Worm (Caenorhabditis elegans) whole organism, L1 larva: ENCODE data around the gene ZC13.10.

Experiments used
- C04F5.9 ChIP-seq: sonication (generic microtip); optimal IDR thresholded peaks from 2 replicates; lab custom pipeline; 2016; ENCODE audit warnings: missing genetic modification characterization, missing compliant biosample characterization
- C34B4.2 ChIP-seq: sonication (generic microtip); optimal IDR thresholded peaks from 2 replicates; lab custom pipeline; 2017; ENCODE audit warnings: mild to moderate bottlenecking, missing genetic modification characterization, missing compliant biosample characterization
- F16B12.6 ChIP-seq: fragments of 150-350 bp; optimal IDR thresholded peaks from 2 replicates; lab custom pipeline; 2014; ENCODE audit warnings: missing biosample characterization, missing genetic modification characterization
- aha-1 ChIP-seq: fragments of 150-350 bp; optimal IDR thresholded peaks from 2 replicates; lab custom pipeline; 2014; ENCODE audit warnings: missing biosample characterization, missing genetic modification characterization
- aly-2 ChIP-seq: fragments of 150-350 bp; optimal IDR thresholded peaks from 2 replicates; lab custom pipeline; 2014; ENCODE audit warnings: missing biosample characterization, missing genetic modification characterization
- ama-1 ChIP-seq: fragments of 150-350 bp; optimal IDR thresholded peaks from 2 replicates; lab custom pipeline; 2014
- blmp-1 ChIP-seq: fragments of 150-350 bp; optimal IDR thresholded peaks from 2 replicates; lab custom pipeline; 2014; ENCODE audit warnings: missing biosample characterization, missing genetic modification characterization
- ceh-63 ChIP-seq: fragments of 200-800 bp; sonication (Bioruptor generic); optimal IDR thresholded peaks from 2 replicates; lab custom pipeline; 2018; ENCODE audit warnings: mild to moderate bottlenecking, missing genetic modification characterization, missing compliant biosample characterization
- ceh-88 ChIP-seq: fragments of 200-800 bp; sonication (Bioruptor generic); IDR thresholded peaks from 2 replicates; pipeline ENCODE4 v1.3.6; 2022; ENCODE audit warnings: missing genetic modification characterization, missing compliant biosample characterization
- ces-1 ChIP-seq: fragments of 150-350 bp; optimal IDR thresholded peaks from 2 replicates; lab custom pipeline; 2014; ENCODE audit warnings: missing biosample characterization, missing genetic modification reagents, missing genetic modification characterization
- efl-1 ChIP-seq, 4 experiments: fragments of 150-350 bp; optimal IDR thresholded peaks in 3 of 4; peaks in 1 of 4; 1 replicate in 1 of 4; 2 replicates in 3 of 4; lab custom pipeline; 2014; ENCODE audit warnings: missing biosample characterization in 2 of 4, missing genetic modification characterization in 2 of 4, missing genetic modification reagents in 2 of 4
- efl-3 ChIP-seq: fragments of 200-800 bp; sonication (Bioruptor generic); optimal IDR thresholded peaks from 2 replicates; lab custom pipeline; 2018; ENCODE audit warnings: mild to moderate bottlenecking, missing genetic modification characterization, missing compliant biosample characterization
- egl-27 ChIP-seq, 2 experiments: fragments of 150-350 bp in 1 of 2; sonication (generic microtip); optimal IDR thresholded peaks; 3 replicates each; lab custom pipeline; 2017 to 2018; ENCODE audit warnings: missing biosample characterization in 2 of 2, missing genetic modification characterization in 2 of 2, missing genetic modification reagents in 2 of 2
- fkh-10 ChIP-seq: sonication (generic microtip); optimal IDR thresholded peaks from 2 replicates; lab custom pipeline; 2017; ENCODE audit warnings: missing biosample characterization, missing genetic modification reagents, missing genetic modification characterization
- fos-1 ChIP-seq: fragments of 150-350 bp; optimal IDR thresholded peaks from 2 replicates; lab custom pipeline; 2014; ENCODE audit warnings: missing biosample characterization, missing genetic modification characterization
- grh-1 ChIP-seq: fragments of 200-800 bp; sonication (Bioruptor generic); IDR thresholded peaks from 2 replicates; pipeline ENCODE4 v1.3.6; 2022; ENCODE audit warnings: missing genetic modification reagents, missing genetic modification characterization, missing compliant biosample characterization
- hlh-17 ChIP-seq: fragments of 200-800 bp; sonication (Bioruptor generic); optimal IDR thresholded peaks from 2 replicates; lab custom pipeline; 2018; ENCODE audit warnings: missing genetic modification characterization, mild to moderate bottlenecking, missing compliant biosample characterization, moderate library complexity, borderline replicate concordance
- hlh-4 ChIP-seq: sonication (generic microtip); optimal IDR thresholded peaks from 2 replicates; lab custom pipeline; 2016; ENCODE audit warnings: mild to moderate bottlenecking, missing genetic modification characterization, missing compliant biosample characterization
- hpl-2 ChIP-seq: fragments of 150-350 bp; optimal IDR thresholded peaks from 2 replicates; lab custom pipeline; 2014; ENCODE audit warnings: missing biosample characterization, missing genetic modification reagents, missing genetic modification characterization
- isw-1 ChIP-seq: fragments of 200-800 bp; sonication (Bioruptor generic); IDR thresholded peaks from 2 replicates; pipeline ENCODE4 v1.3.6; 2022; ENCODE audit warnings: missing genetic modification characterization, missing compliant biosample characterization
- lin-13 ChIP-seq: fragments of 150-350 bp; optimal IDR thresholded peaks from 2 replicates; lab custom pipeline; 2014; ENCODE audit warnings: missing biosample characterization, missing genetic modification reagents, missing genetic modification characterization
- lin-14 ChIP-seq: fragments of 200-800 bp; sonication (Bioruptor generic); optimal IDR thresholded peaks from 2 replicates; lab custom pipeline; 2018; ENCODE audit warnings: mild to moderate bottlenecking, missing genetic modification characterization, moderate library complexity, missing compliant biosample characterization
- lin-15B ChIP-seq: fragments of 150-350 bp; sonication (generic microtip); optimal IDR thresholded peaks from 3 replicates; lab custom pipeline; 2014; ENCODE audit warnings: missing biosample characterization, missing genetic modification characterization
- lin-35 ChIP-seq, 2 experiments: fragments of 150-350 bp; optimal IDR thresholded peaks; 2 replicates each; lab custom pipeline; 2014; ENCODE audit warnings: missing biosample characterization in 2 of 2, missing genetic modification characterization in 2 of 2, missing genetic modification reagents in 2 of 2
- lir-3 ChIP-seq: sonication (generic microtip); optimal IDR thresholded peaks from 2 replicates; lab custom pipeline; 2016; ENCODE audit warnings: mild to moderate bottlenecking, missing genetic modification characterization, moderate library complexity, missing compliant biosample characterization; ENCODE audit not compliant: poor library complexity
- mef-2 ChIP-seq: fragments of 150-350 bp; optimal IDR thresholded peaks from 2 replicates; lab custom pipeline; 2014; ENCODE audit warnings: missing biosample characterization, missing genetic modification characterization
- nhr-12 ChIP-seq: sonication (generic microtip); optimal IDR thresholded peaks from 2 replicates; lab custom pipeline; 2017; ENCODE audit warnings: missing biosample characterization, missing genetic modification characterization
- nhr-20 ChIP-seq: sonication (generic microtip); optimal IDR thresholded peaks from 2 replicates; lab custom pipeline; 2016; ENCODE audit warnings: mild to moderate bottlenecking, missing genetic modification characterization, missing compliant biosample characterization
- nhr-237 ChIP-seq: fragments of 150-350 bp; optimal IDR thresholded peaks from 2 replicates; lab custom pipeline; 2014; ENCODE audit warnings: missing biosample characterization, missing genetic modification characterization
- nhr-47 ChIP-seq: sonication (generic microtip); optimal IDR thresholded peaks from 2 replicates; lab custom pipeline; 2016; ENCODE audit warnings: mild to moderate bottlenecking, missing genetic modification characterization, moderate library complexity, missing compliant biosample characterization
- nhr-71 ChIP-seq: sonication (generic microtip); optimal IDR thresholded peaks from 2 replicates; lab custom pipeline; 2016; ENCODE audit warnings: mild to moderate bottlenecking, missing genetic modification characterization, moderate library complexity, missing compliant biosample characterization
- nhr-76 ChIP-seq: sonication (generic microtip); optimal IDR thresholded peaks from 2 replicates; lab custom pipeline; 2017; ENCODE audit warnings: missing biosample characterization, missing genetic modification characterization
- nhr-77 ChIP-seq: fragments of 150-350 bp; optimal IDR thresholded peaks from 2 replicates; lab custom pipeline; 2014; ENCODE audit warnings: missing biosample characterization, missing genetic modification characterization
- pag-3 ChIP-seq: sonication (generic microtip); optimal IDR thresholded peaks from 2 replicates; lab custom pipeline; 2017; ENCODE audit warnings: missing genetic modification characterization, mild to moderate bottlenecking, missing compliant biosample characterization, antibody characterized with exemption, borderline replicate concordance; ENCODE audit not compliant: insufficient read depth
- pax-3 ChIP-seq: fragments of 200-800 bp; sonication (Bioruptor generic); optimal IDR thresholded peaks from 2 replicates; lab custom pipeline; 2018; ENCODE audit warnings: mild to moderate bottlenecking, missing genetic modification characterization, moderate library complexity, missing compliant biosample characterization
- pqm-1 ChIP-seq: sonication (generic microtip); optimal IDR thresholded peaks from 3 replicates; lab custom pipeline; 2017; ENCODE audit warnings: missing biosample characterization, missing genetic modification characterization
- rnt-1 ChIP-seq: sonication (generic microtip); optimal IDR thresholded peaks from 2 replicates; lab custom pipeline; 2016; ENCODE audit warnings: mild to moderate bottlenecking, missing genetic modification characterization, moderate library complexity, missing compliant biosample characterization
- skn-1 ChIP-seq: fragments of 150-350 bp; optimal IDR thresholded peaks from 2 replicates; lab custom pipeline; 2014; ENCODE audit warnings: missing biosample characterization, missing genetic modification characterization
- snu-23 ChIP-seq: sonication (generic microtip); optimal IDR thresholded peaks from 2 replicates; lab custom pipeline; 2016; ENCODE audit warnings: missing genetic modification characterization, missing compliant biosample characterization
- sox-4 ChIP-seq: sonication (generic microtip); optimal IDR thresholded peaks from 2 replicates; lab custom pipeline; 2016; ENCODE audit warnings: missing genetic modification characterization, missing compliant biosample characterization
- sup-37 ChIP-seq: fragments of 200-800 bp; sonication (Bioruptor generic); optimal IDR thresholded peaks from 2 replicates; lab custom pipeline; 2018; ENCODE audit warnings: mild to moderate bottlenecking, missing genetic modification characterization, missing compliant biosample characterization
- tlp-1 ChIP-seq: fragments of 150-350 bp; optimal IDR thresholded peaks from 2 replicates; lab custom pipeline; 2014; ENCODE audit warnings: missing biosample characterization, missing genetic modification characterization
- unc-130 ChIP-seq: fragments of 150-350 bp; optimal IDR thresholded peaks from 2 replicates; lab custom pipeline; 2017; ENCODE audit warnings: missing biosample characterization, missing genetic modification characterization, inconsistent platforms
- unc-62 ChIP-seq: fragments of 150-350 bp; optimal IDR thresholded peaks from 2 replicates; lab custom pipeline; 2014; ENCODE audit warnings: missing biosample characterization, missing genetic modification reagents, missing genetic modification characterization
- xbp-1 ChIP-seq: sonication (generic microtip); optimal IDR thresholded peaks from 2 replicates; lab custom pipeline; 2016; ENCODE audit warnings: missing genetic modification characterization, missing compliant biosample characterization
- zag-1 ChIP-seq: fragments of 150-350 bp; optimal IDR thresholded peaks from 2 replicates; lab custom pipeline; 2014; ENCODE audit warnings: missing biosample characterization, missing genetic modification characterization
- ztf-4 ChIP-seq: fragments of 150-350 bp; optimal IDR thresholded peaks from 2 replicates; lab custom pipeline; 2014; ENCODE audit warnings: missing biosample characterization, missing genetic modification characterization

The ZC13.10 gene

ce11 chrX:902512-902911 lies at the start of gene ZC13.10:
Gene ZC13.10 (minus strand): TSS chrX:902612.
- no peak for TF ChIP-seq sox-4
- TF ChIP-seq blmp-1 (tag; lab: Kevin White, UChicago) = no peak
- TF ChIP-seq, all 84 proteins: peak for 0

DNA sequence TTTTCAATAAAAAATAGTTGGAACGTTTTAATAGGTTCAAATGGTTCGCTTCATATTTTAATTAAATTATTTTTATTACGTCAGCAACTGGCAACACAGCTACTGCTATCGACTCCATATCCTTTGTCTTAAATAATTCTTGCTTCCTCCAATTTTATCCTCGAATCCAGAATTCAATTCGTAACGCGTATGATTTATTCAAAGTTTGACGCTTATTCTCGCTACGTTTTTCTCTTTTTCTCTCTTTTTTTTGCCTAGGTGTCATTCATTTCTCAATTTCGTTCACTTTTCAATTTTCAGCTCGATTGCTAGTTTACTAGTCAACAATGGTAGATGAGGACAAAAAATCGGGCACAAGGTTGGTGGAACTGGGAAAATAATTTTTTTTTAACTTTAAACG lies 48.1 kb upstream of the ZC13.10 start, which contains the start of gene arr-1:
arr-1 (plus strand) TSS at position 301 of the 400 bp plus-strand sequence.
- no peak for TF ChIP-seq nhr-71 (tag; lab: Kevin White, UChicago)
- TF ChIP-seq snu-23 (GFP tag; lab: Kevin White, UChicago) = no peak
- TF ChIP-seq ztf-4 (tag; lab: Kevin White, UChicago) = no peak
- TF ChIP-seq isw-1 (GFP tag; lab: Robert Waterston, UW) = no peak
- TF ChIP-seq efl-3 (GFP tag; lab: Kevin White, UChicago) = no peak
- TF ChIP-seq hlh-17 = no peak
- no peak for TF ChIP-seq C04F5.9 (tag; lab: Kevin White, UChicago)
- no peak for TF ChIP-seq tlp-1 (tag; lab: Kevin White, UChicago)
- TF ChIP-seq fos-1 (tag; lab: Kevin White, UChicago) = no peak

DNA sequence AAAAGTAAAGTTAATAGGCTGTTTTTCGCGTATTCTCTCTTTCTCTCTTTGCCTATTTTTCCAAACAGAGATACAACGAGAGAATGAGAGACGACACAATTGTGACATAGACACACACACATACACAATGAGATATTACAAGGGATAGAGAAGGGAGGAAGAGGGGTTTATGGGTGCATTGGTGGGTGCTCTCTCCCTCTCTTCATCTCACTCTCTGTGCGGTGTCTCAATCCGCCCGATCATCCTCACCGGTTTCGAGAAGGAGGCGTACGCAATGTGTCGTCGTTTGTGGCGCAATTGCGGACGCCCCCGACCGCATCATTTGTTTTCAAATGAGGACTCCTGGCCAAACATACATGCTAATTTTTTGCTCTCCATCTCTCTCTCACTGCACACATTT lies 47.1 kb upstream of the ZC13.10 start:
- TF ChIP-seq lin-14 (GFP tag; lab: Kevin White, UChicago) (peak; percentile 99), unc-62 (no peak), isw-1 (GFP tag; lab: Robert Waterston, UW) (peak; percentile 75), nhr-71 (tag; lab: Kevin White, UChicago) (peak; percentile 95), F16B12.6 (tag; lab: Kevin White, UChicago) (peak; percentile 97), sox-4 (peak; percentile 74), lin-35 (GFP tag; optimal IDR thresholded peaks at IDR 0.05; lab: Kevin White, UChicago) (peak; percentile 78 to 84), pqm-1 (tag; lab: Kevin White, UChicago) (no peak), nhr-20 (tag; lab: Kevin White, UChicago) (peak; percentile 93), snu-23 (GFP tag; lab: Kevin White, UChicago) (peak; percentile 97), ama-1 (no peak), nhr-12 (no peak), sup-37 (peak; percentile 28), nhr-77 (tag; lab: Kevin White, UChicago) (peak; percentile 86), nhr-76 (peak; percentile 60), xbp-1 (tag; lab: Kevin White, UChicago) (peak; percentile 89), nhr-47 (tag; lab: Kevin White, UChicago) (peak; percentile 95), fos-1 (tag; lab: Kevin White, UChicago) (peak; percentile 85), C34B4.2 (tag; lab: Kevin White, UChicago) (no peak), pax-3 (tag; lab: Kevin White, UChicago) (peak; percentile 64), aha-1 (tag; lab: Kevin White, UChicago) (peak; percentile 23), grh-1 (GFP tag; lab: Robert Waterston, UW) (peak; percentile 68), hlh-4 (no peak), fkh-10 (GFP tag; lab: Kevin White, UChicago) (peak; percentile 92), tlp-1 (tag; lab: Kevin White, UChicago) (no peak), egl-27 (tag; optimal IDR thresholded peaks at IDR 0.05; lab: Kevin White, UChicago) (peak; percentile 75 to 76), C04F5.9 (tag; lab: Kevin White, UChicago) (no peak), lin-13 (GFP tag; lab: Kevin White, UChicago) (peak; percentile 84), ces-1 (peak; percentile 54), lir-3 (tag; lab: Kevin White, UChicago) (peak; percentile 80), unc-130 (tag; lab: Kevin White, UChicago) (peak; percentile 77), ceh-88 (GFP tag; lab: Robert Waterston, UW) (peak; percentile 43; the same call in 1 of the 2 replicates), pag-3 (no peak), mef-2 (tag; lab: Kevin White, UChicago) (no peak), rnt-1 (peak; percentile 89), nhr-237 (peak; percentile 79), lin-15B (tag; lab: Kevin White, UChicago) (peak; percentile 14), zag-1 (tag; lab: Kevin White, UChicago) (peak; percentile 99), aly-2 (tag; lab: Kevin White, UChicago) (peak; percentile 1), efl-1 (optimal IDR thresholded peaks at IDR 0.05; lab: Kevin White, UChicago) (peak; percentile 72 to 79), efl-1 (GFP tag; optimal IDR thresholded peaks at IDR 0.05 in 1 of 2; lab: Kevin White, UChicago) (peak; percentile 57 to 94), skn-1 (tag; lab: Kevin White, UChicago) (peak; percentile 93), hpl-2 (GFP tag; lab: Kevin White, UChicago) (no peak), ceh-63 (GFP tag; lab: Kevin White, UChicago) (peak; percentile 26)
